Worm (Caenorhabditis elegans): ENCODE results near the gene acp-4.
A peak's percentile ranks its signal among the peaks of the same experiment; 100 is the strongest.

Gene acp-4

ce11 chrII:8442176-8442575, 7.3 kb upstream of the acp-4 start (continued):
- TF ChIP-seq ceh-20 (GFP tag; IDR thresholded peaks at IDR 0.05) (0 out of 2 replicates have a peak, but pooled peaks have one; percentile 12), hlh-30 (tag; optimal IDR thresholded peaks at IDR 0.05; ENCODE audit: insufficient read depth) (peak; percentile 48), nhr-48 (tag; optimal IDR thresholded peaks at IDR 0.05) (no peak), jun-1 (tag; optimal IDR thresholded peaks at IDR 0.05) (no peak), nhr-10 (tag; optimal IDR thresholded peaks at IDR 0.05) (no peak), lin-29 (GFP tag; IDR thresholded peaks at IDR 0.05) (no peak), hmg-1.1 (GFP tag; IDR thresholded peaks at IDR 0.05) (peak; percentile 48), nhr-25 (tag; optimal IDR thresholded peaks at IDR 0.05; ENCODE audit: borderline replicate concordance, insufficient read depth) (no peak)

ce11 chrII:8441519-8441918, 6.6 kb upstream of the acp-4 start:
- TF ChIP-seq lin-13 (GFP tag; optimal IDR thresholded peaks at IDR 0.05), result no peak
- no peak for TF ChIP-seq egl-27 (tag; optimal IDR thresholded peaks at IDR 0.05)
- TF ChIP-seq php-3 (GFP tag; IDR thresholded peaks at IDR 0.05), result peak; percentile 77
- peak; percentile 72; the same call in 1 of the 2 replicates for TF ChIP-seq daf-8 (GFP tag; IDR thresholded peaks at IDR 0.05)
- TF ChIP-seq hlh-30 (tag; optimal IDR thresholded peaks at IDR 0.05; ENCODE audit: insufficient read depth), result no peak
- peak; percentile 85 for TF ChIP-seq snpc-1.2 (GFP tag; IDR thresholded peaks at IDR 0.05)
- TF ChIP-seq ztf-7 (tag; optimal IDR thresholded peaks at IDR 0.05), result peak; percentile 1
- TF ChIP-seq snpc-4 (tag; optimal IDR thresholded peaks at IDR 0.05), result no peak
- TF ChIP-seq lin-15B (tag; optimal IDR thresholded peaks at IDR 0.05), result no peak
- no peak for TF ChIP-seq cey-2 (tag; optimal IDR thresholded peaks at IDR 0.05; ENCODE audit: borderline replicate concordance, insufficient read depth)
- 0 out of 2 replicates have a peak, but pooled peaks have one; percentile 25 for TF ChIP-seq ZK337.2 (GFP tag; IDR thresholded peaks at IDR 0.05)
- TF ChIP-seq gei-8 (GFP tag; optimal IDR thresholded peaks at IDR 0.05), result peak; percentile 78
- peak; percentile 99 for TF ChIP-seq dmd-8 (GFP tag; IDR thresholded peaks at IDR 0.05)
- peak; percentile 75 for TF ChIP-seq nhr-111 (GFP tag; optimal IDR thresholded peaks at IDR 0.05)
- TF ChIP-seq daf-19 (GFP tag; conservative IDR thresholded peaks at IDR 0.05), result peak; percentile 86
- peak; percentile 79; the same call in 1 of the 2 replicates for TF ChIP-seq zfp-3 (GFP tag; conservative IDR thresholded peaks at IDR 0.05)
- TF ChIP-seq Y5F2A.4 (GFP tag; optimal IDR thresholded peaks at IDR 0.05), result peak; percentile 88
- TF ChIP-seq ztf-11 (tag; optimal IDR thresholded peaks at IDR 0.05), result no peak
- peak; percentile 96 for TF ChIP-seq arid-1 (GFP tag; conservative IDR thresholded peaks at IDR 0.05)
- no peak for TF ChIP-seq nhr-77 (tag; optimal IDR thresholded peaks at IDR 0.05)
- peak; percentile 79 for TF ChIP-seq tra-1 (GFP tag; IDR thresholded peaks at IDR 0.05)
- no peak for TF ChIP-seq fos-1 (tag; optimal IDR thresholded peaks at IDR 0.05)
- peak; percentile 85 for TF ChIP-seq lir-3 (tag; optimal IDR thresholded peaks at IDR 0.05)
- peak; percentile 82; the same call in 1 of the 2 replicates for TF ChIP-seq nhr-42 (GFP tag; IDR thresholded peaks at IDR 0.05)
- TF ChIP-seq Y105C5A.15 (GFP tag; IDR thresholded peaks at IDR 0.05), result 0 out of 2 replicates have a peak, but pooled peaks have one; percentile 48
- TF ChIP-seq dmd-9 (GFP tag; IDR thresholded peaks at IDR 0.05), result peak; percentile 72
- TF ChIP-seq mxl-3 (GFP tag; optimal IDR thresholded peaks at IDR 0.05), result peak; percentile 50
- no peak for TF ChIP-seq nhr-28 (tag; optimal IDR thresholded peaks at IDR 0.05)
- peak; percentile 87 for TF ChIP-seq aha-1 (tag)
- peak; percentile 72 to 77; a peak in 3 of 4 replicates for TF ChIP-seq madf-5 (GFP tag; IDR thresholded peaks at IDR 0.05)
- peak; percentile 31; the same call in 1 of the 2 replicates for TF ChIP-seq saeg-2 (GFP tag; IDR thresholded peaks at IDR 0.05)
- peak; percentile 75 for TF ChIP-seq lin-1 (GFP tag; IDR thresholded peaks at IDR 0.05)
- TF ChIP-seq ceh-82 (tag; optimal IDR thresholded peaks at IDR 0.05), result no peak
- TF ChIP-seq zip-2 (tag; optimal IDR thresholded peaks at IDR 0.05), result no peak
- no peak for TF ChIP-seq mdl-1 (tag; optimal IDR thresholded peaks at IDR 0.05)
- peak in 1 of 2 experiments; percentile 32 for TF ChIP-seq lsy-2 (tag; optimal IDR thresholded peaks at IDR 0.05)
- TF ChIP-seq R02D3.7 (tag; optimal IDR thresholded peaks at IDR 0.05), result peak; percentile 21
- TF ChIP-seq nhr-76 (tag; optimal IDR thresholded peaks at IDR 0.05), result no peak
- TF ChIP-seq ceh-44 (GFP tag; IDR thresholded peaks at IDR 0.05), result no peak
- peak; percentile 42 for TF ChIP-seq ama-1 (optimal IDR thresholded peaks at IDR 0.05)
- TF ChIP-seq rbr-2 (tag; optimal IDR thresholded peaks at IDR 0.05), result peak; percentile 28
- no peak for TF ChIP-seq dpl-1 (GFP tag; optimal IDR thresholded peaks at IDR 0.05)
- TF ChIP-seq nhr-102 (tag; optimal IDR thresholded peaks at IDR 0.05), result peak; percentile 55
